Worm (Caenorhabditis elegans): ENCODE data around the gene T06C12.14.

The T06C12.14 gene

ce11 chrV:15873762-15874161 is 26.0 kb upstream of the T06C12.14 start (continued):
- TF ChIP-seq hmg-1.1 (GFP tag; IDR thresholded peaks at IDR 0.05): peak; percentile 98
- peak; percentile 84 for TF ChIP-seq unc-130 (GFP tag; optimal IDR thresholded peaks at IDR 0.05)
- TF ChIP-seq mxl-3 (GFP tag; optimal IDR thresholded peaks at IDR 0.05): peak; percentile 89
- TF ChIP-seq snpc-1.2 (GFP tag; IDR thresholded peaks at IDR 0.05): peak; percentile 92
- TF ChIP-seq lin-29 (GFP tag; IDR thresholded peaks at IDR 0.05): peak; percentile 84
- TF ChIP-seq daf-12 (tag; optimal IDR thresholded peaks at IDR 0.05): no peak
- peak; percentile 72 for TF ChIP-seq ceh-32 (tag; optimal IDR thresholded peaks at IDR 0.05; ENCODE audit: poor library complexity)
- TF ChIP-seq mes-2 (tag; optimal IDR thresholded peaks at IDR 0.05; ENCODE audit: poor library complexity, severe bottlenecking): peak; percentile 94
- TF ChIP-seq lin-15B (tag; optimal IDR thresholded peaks at IDR 0.05): no peak
- peak; percentile 87 for TF ChIP-seq rbr-2 (tag; optimal IDR thresholded peaks at IDR 0.05)
- no peak for TF ChIP-seq ztf-11 (tag; optimal IDR thresholded peaks at IDR 0.05)
- TF ChIP-seq lin-13 (GFP tag; optimal IDR thresholded peaks at IDR 0.05): peak; percentile 47
- TF ChIP-seq ZK337.2 (GFP tag; IDR thresholded peaks at IDR 0.05): peak; percentile 93
- peak; percentile 86 for TF ChIP-seq nhr-48 (tag; optimal IDR thresholded peaks at IDR 0.05)
- TF ChIP-seq jun-1 (tag; optimal IDR thresholded peaks at IDR 0.05): peak; percentile 78
- TF ChIP-seq D1046.2 (GFP tag; IDR thresholded peaks at IDR 0.05): peak; percentile 96
- TF ChIP-seq set-16 (GFP tag; IDR thresholded peaks at IDR 0.05): no peak; the same call in 1 of the 2 replicates
- TF ChIP-seq arid-1 (GFP tag; conservative IDR thresholded peaks at IDR 0.05): peak; percentile 97
- TF ChIP-seq ama-1 (optimal IDR thresholded peaks at IDR 0.05): no peak
- peak; percentile 85 for TF ChIP-seq dmd-9 (GFP tag; IDR thresholded peaks at IDR 0.05)
- TF ChIP-seq nhr-6 (tag; optimal IDR thresholded peaks at IDR 0.05): peak; percentile 14
- TF ChIP-seq nhr-77 (tag; optimal IDR thresholded peaks at IDR 0.05): peak; percentile 79
- peak; percentile 59 for TF ChIP-seq F37D6.2 (tag; optimal IDR thresholded peaks at IDR 0.05)
- no peak for TF ChIP-seq pqm-1 (tag; optimal IDR thresholded peaks at IDR 0.05)
- TF ChIP-seq fos-1 (tag; optimal IDR thresholded peaks at IDR 0.05): no peak
- no peak for TF ChIP-seq skn-1 (tag; optimal IDR thresholded peaks at IDR 0.05)
- TF ChIP-seq duxl-1 (tag; optimal IDR thresholded peaks at IDR 0.05; ENCODE audit: poor library complexity): peak; percentile 90
- TF ChIP-seq pha-4 (GFP tag; IDR thresholded peaks at IDR 0.05): peak; percentile 97
- no peak for TF ChIP-seq pha-4 (tag; optimal IDR thresholded peaks at IDR 0.05)
- TF ChIP-seq nhr-76 (tag; optimal IDR thresholded peaks at IDR 0.05): no peak
- TF ChIP-seq mdl-1 (tag; optimal IDR thresholded peaks at IDR 0.05): peak in 1 of 2 experiments; percentile 2
- peak; percentile 77 for TF ChIP-seq zfp-3 (GFP tag; conservative IDR thresholded peaks at IDR 0.05)
- peak; percentile 95 for TF ChIP-seq nhr-42 (GFP tag; IDR thresholded peaks at IDR 0.05)
- TF ChIP-seq lim-7 (GFP tag; IDR thresholded peaks at IDR 0.05): peak; percentile 99
- no peak for TF ChIP-seq ceh-82 (tag; optimal IDR thresholded peaks at IDR 0.05)
- peak; percentile 91 for TF ChIP-seq Y48G9A.11 (GFP tag; IDR thresholded peaks at IDR 0.05)
- peak; percentile 90 for TF ChIP-seq lin-38 (GFP tag; IDR thresholded peaks at IDR 0.05)
- peak; percentile 99 for TF ChIP-seq F44E2.7 (GFP tag; IDR thresholded peaks at IDR 0.05)
- TF ChIP-seq mdt-29 (GFP tag; IDR thresholded peaks at IDR 0.05): peak; percentile 88
- TF ChIP-seq F26F4.8 (GFP tag; conservative IDR thresholded peaks at IDR 0.05): peak; percentile 98
- TF ChIP-seq php-3 (GFP tag; IDR thresholded peaks at IDR 0.05): peak; percentile 91
- no peak for TF ChIP-seq zag-1 (tag; optimal IDR thresholded peaks at IDR 0.05)
- TF ChIP-seq zip-11 (GFP tag; IDR thresholded peaks at IDR 0.05): peak; percentile 85
- peak; percentile 97 to 99 for TF ChIP-seq madf-5 (GFP tag; IDR thresholded peaks at IDR 0.05)
- TF ChIP-seq ctbp-1 (GFP tag; IDR thresholded peaks at IDR 0.05): peak; percentile 92
- no peak for TF ChIP-seq R02D3.7 (tag; optimal IDR thresholded peaks at IDR 0.05)
- peak; percentile 97 for TF ChIP-seq Y105C5A.15 (GFP tag; IDR thresholded peaks at IDR 0.05)
- peak; percentile 64 to 80 for TF ChIP-seq hif-1 (tag; optimal IDR thresholded peaks at IDR 0.05)
- TF ChIP-seq lsy-2 (tag; optimal IDR thresholded peaks at IDR 0.05): peak in 1 of 2 experiments; percentile 42
- TF ChIP-seq Y75B8A.6 (GFP tag; IDR thresholded peaks at IDR 0.05): peak; percentile 97
- peak; percentile 89 for TF ChIP-seq dmd-6 (GFP tag; IDR thresholded peaks at IDR 0.05)
- TF ChIP-seq fkh-10 (GFP tag; optimal IDR thresholded peaks at IDR 0.05): no peak
